Fruit fly (Drosophila melanogaster): Measurements from ENCODE around the gene CG18787.

The CG18787 gene

DNA sequence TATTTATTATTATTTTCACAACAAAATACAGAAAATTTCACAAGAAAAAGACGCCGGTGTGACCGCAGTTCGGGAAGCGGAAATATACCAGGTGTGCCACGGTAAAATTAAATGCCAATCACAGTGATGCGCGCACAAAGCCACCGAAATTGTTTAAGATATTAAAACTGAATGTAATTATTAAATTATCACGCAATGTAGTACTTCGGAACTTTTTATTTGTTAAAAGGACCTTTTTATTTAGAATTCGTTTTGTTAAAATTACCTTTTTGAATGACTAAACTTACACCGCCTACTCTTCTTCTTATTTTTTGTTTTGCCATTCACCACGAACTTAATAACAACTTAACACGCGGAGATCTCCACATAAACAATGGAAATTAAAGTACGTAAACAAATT is 11.2 kb downstream of the CG18787 start, which contains the start of the genes CG6686 and CG34163 (continued):
- TF ChIP-seq bbx (GFP tag; IDR thresholded peaks at IDR 0.05; ENCODE audit: partially characterized antibody) (no peak), Kr (GFP tag; optimal IDR thresholded peaks at IDR 0.05) (no peak), pita (GFP tag; optimal IDR thresholded peaks at IDR 0.05) (no peak), CG4730 (GFP tag; IDR thresholded peaks at IDR 0.05) (no peak), Poxn (GFP tag; IDR thresholded peaks at IDR 0.05) (no peak), CG18476 (GFP tag; optimal IDR thresholded peaks at IDR 0.05) (peak; percentile 35), fd3F (GFP tag; optimal IDR thresholded peaks at IDR 0.05) (no peak), gfzf (GFP tag; optimal IDR thresholded peaks at IDR 0.05) (peak; percentile 83), mld (GFP tag; IDR thresholded peaks at IDR 0.05; ENCODE audit: partially characterized antibody) (no peak), Ets97D (GFP tag; optimal IDR thresholded peaks at IDR 0.05) (peak; percentile 71), CG13894 (tag; optimal IDR thresholded peaks at IDR 0.05) (peak; percentile 54), CG8388 (GFP tag; optimal IDR thresholded peaks at IDR 0.05) (no peak), ems (GFP tag; optimal IDR thresholded peaks at IDR 0.05) (peak; percentile 47), Fer2 (tag; optimal IDR thresholded peaks at IDR 0.05) (no peak), B-H1 (GFP tag; IDR thresholded peaks at IDR 0.05) (no peak), Ravus (GFP tag; IDR thresholded peaks at IDR 0.05) (no peak), zen (tag; optimal IDR thresholded peaks at IDR 0.05) (peak; percentile 44), E2f2 (GFP tag; IDR thresholded peaks at IDR 0.05) (peak; percentile 64), gt (GFP tag; IDR thresholded peaks at IDR 0.05) (no peak), CG17361 (GFP tag; IDR thresholded peaks at IDR 0.05) (peak; percentile 61; the same call in 2 of the 3 replicates), disco-r (GFP tag; optimal IDR thresholded peaks at IDR 0.05) (no peak), D19A (tag; optimal IDR thresholded peaks at IDR 0.05) (no peak), H2.0 (GFP tag; IDR thresholded peaks at IDR 0.05) (no peak), CG13123 (GFP tag; optimal IDR thresholded peaks at IDR 0.05) (no peak), Ssrp (tag; optimal IDR thresholded peaks at IDR 0.05) (no peak), fd102C (GFP tag; optimal IDR thresholded peaks at IDR 0.05) (no peak), NC2α (GFP tag; optimal IDR thresholded peaks at IDR 0.05) (no peak), CG6654 (GFP tag; optimal IDR thresholded peaks at IDR 0.05) (no peak), CG10959 (GFP tag; IDR thresholded peaks at IDR 0.05) (no peak), CG2678 (tag; optimal IDR thresholded peaks at IDR 0.05) (no peak), fu2 (GFP tag; optimal IDR thresholded peaks at IDR 0.05) (peak; percentile 30), caup (GFP tag; optimal IDR thresholded peaks at IDR 0.05; ENCODE audit: severe bottlenecking) (peak; percentile 8), chn (GFP tag; optimal IDR thresholded peaks at IDR 0.05) (peak; percentile 21), Jarid2 (GFP tag; optimal IDR thresholded peaks at IDR 0.05) (no peak), salm (tag; optimal IDR thresholded peaks at IDR 0.05) (no peak), pb (GFP tag; optimal IDR thresholded peaks at IDR 0.05) (no peak), tio (GFP tag; optimal IDR thresholded peaks at IDR 0.05) (no peak), CG3847 (GFP tag; IDR thresholded peaks at IDR 0.05) (0 out of 2 replicates have a peak, but pooled peaks have one; percentile 24), CG2202 (tag; optimal IDR thresholded peaks at IDR 0.05) (peak; percentile 2), sug (tag; optimal IDR thresholded peaks at IDR 0.05) (peak; percentile 54), CG10979 (tag; optimal IDR thresholded peaks at IDR 0.05) (peak; percentile 34), esg (GFP tag; conservative IDR thresholded peaks at IDR 0.05) (no peak), CG3065 (GFP tag; optimal IDR thresholded peaks at IDR 0.05) (no peak), ftz-f1 (GFP tag; optimal IDR thresholded peaks at IDR 0.05) (peak; percentile 17), ERR (GFP tag; optimal IDR thresholded peaks at IDR 0.05) (no peak), unc-4 (GFP tag; IDR thresholded peaks at IDR 0.05; ENCODE audit: partially characterized antibody) (no peak), Oli (tag; optimal IDR thresholded peaks at IDR 0.05) (no peak), CG18764 (GFP tag; optimal IDR thresholded peaks at IDR 0.05) (peak; percentile 14), Fer1 (GFP tag; optimal IDR thresholded peaks at IDR 0.05) (no peak), Myb (GFP tag; optimal IDR thresholded peaks at IDR 0.05) (peak; percentile 13), Aef1 (GFP tag; IDR thresholded peaks at IDR 0.05) (no peak), Tbp (GFP tag; optimal IDR thresholded peaks at IDR 0.05) (peak; percentile 36)

All from whole organism, embryonic.